Worm (Caenorhabditis elegans): Measurements from ENCODE around the gene gly-14.

DNA sequence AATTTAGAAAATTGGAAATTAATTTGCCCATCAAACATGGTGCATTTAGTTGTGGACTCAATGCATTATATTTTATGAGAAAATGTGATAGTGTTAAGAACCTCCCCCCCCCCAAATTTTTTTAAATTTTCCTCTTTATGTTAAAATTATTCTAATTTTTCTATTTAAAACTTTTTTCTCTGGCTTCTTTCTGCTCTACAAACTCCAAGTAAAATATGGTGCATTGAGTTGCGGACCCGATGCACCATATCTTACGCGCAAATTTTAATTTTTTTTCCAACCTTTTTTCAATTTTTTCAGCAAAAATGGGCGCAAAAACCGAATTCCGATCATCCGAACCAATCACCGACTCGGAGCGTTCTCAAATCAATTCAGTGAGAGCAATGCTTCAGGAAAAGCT lies 10.7 kb downstream of the gly-14 start, which contains the start of gene C34C12.6:
- TF ChIP-seq flt-1 (GFP tag; IDR thresholded peaks at IDR 0.05) (no peak), ztf-23 (GFP tag; IDR thresholded peaks at IDR 0.05) (no peak), klf-2 (GFP tag; conservative IDR thresholded peaks at IDR 0.05) (no peak), med-1 (GFP tag; optimal IDR thresholded peaks at IDR 0.05; ENCODE audit: insufficient read depth) (no peak), cog-1 (tag; optimal IDR thresholded peaks at IDR 0.05) (no peak), ztf-29 (GFP tag; IDR thresholded peaks at IDR 0.05) (no peak), T22C8.4 (GFP tag; IDR thresholded peaks at IDR 0.05) (no peak), ref-1 (GFP tag; conservative IDR thresholded peaks at IDR 0.05) (no peak), tab-1 (GFP tag; IDR thresholded peaks at IDR 0.05) (no peak)

All from whole organism, midembryonic.